Worm (Caenorhabditis elegans) whole organism, L4/young adult: Measurements from ENCODE around the gene cutl-15.

Experiments used
- W03F9.2 ChIP-seq: fragments of 150-350 bp; optimal IDR thresholded peaks from 2 replicates; lab custom pipeline; 2014; ENCODE audit warnings: missing biosample characterization, missing genetic modification characterization
- dao-5 ChIP-seq: sonication (generic microtip); optimal IDR thresholded peaks from 2 replicates; lab custom pipeline; 2016; ENCODE audit warnings: missing genotype, missing genetic modification characterization, moderate library complexity, missing compliant biosample characterization
- him-1 ChIP-seq: sonication (generic microtip); optimal IDR thresholded peaks from 2 replicates; lab custom pipeline; 2016; ENCODE audit warnings: missing genotype, missing genetic modification reagents, missing genetic modification characterization, missing compliant biosample characterization

ce11 chrII:8945167-8945566, 2.3 kb downstream of the cutl-15 start:
- TF ChIP-seq him-1 (tag; lab: Kevin White, UChicago) (no peak), dao-5 (tag; lab: Kevin White, UChicago) (no peak), W03F9.2 (tag; lab: Kevin White, UChicago) (no peak)
